Fruit fly (Drosophila melanogaster): ENCODE data around the gene CG18249.
A peak's percentile ranks its signal among the peaks of the same experiment; 100 is the strongest.

Gene CG18249

DNA sequence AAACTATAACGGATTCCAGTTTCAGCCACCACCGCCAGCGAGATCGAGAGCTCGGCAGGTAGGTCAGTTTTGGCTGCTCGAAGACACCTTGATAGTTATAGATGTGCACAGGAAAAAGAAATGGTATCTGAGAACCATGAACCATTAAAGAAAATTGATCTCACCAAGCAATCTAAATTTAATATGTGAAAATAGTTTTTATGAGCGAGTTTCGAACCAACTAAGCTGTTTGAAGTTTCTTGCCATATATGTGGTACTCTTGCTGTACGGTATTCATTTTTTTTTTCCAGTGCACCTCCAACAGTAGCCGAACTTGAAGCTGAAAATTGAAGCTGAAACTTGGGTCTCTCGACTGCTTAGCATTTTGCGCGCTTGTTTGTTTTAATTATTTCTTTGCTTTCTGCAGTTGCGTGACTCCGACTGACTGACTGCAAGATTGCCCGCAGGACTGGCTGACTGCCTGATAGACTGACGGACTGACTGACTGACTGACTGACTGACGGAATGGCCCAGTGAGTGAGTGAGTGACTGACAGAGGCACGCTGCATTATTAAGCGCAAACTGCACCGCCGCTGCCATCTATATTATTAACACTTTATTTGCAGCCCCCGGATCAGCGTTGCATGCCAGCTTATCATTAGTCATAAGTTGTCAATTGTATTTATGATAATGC is 48.3 kb upstream of the CG18249 start (continued):
- peak; percentile 98 for TF ChIP-seq CG8281 (tag; optimal IDR thresholded peaks at IDR 0.05)
- TF ChIP-seq CG32772 (GFP tag; IDR thresholded peaks at IDR 0.05) = peak; percentile 40; the same call in 1 of the 2 replicates
- TF ChIP-seq ind (GFP tag; optimal IDR thresholded peaks at IDR 0.05) = peak; percentile 24
- no peak for TF ChIP-seq CG12236 (GFP tag; optimal IDR thresholded peaks at IDR 0.05)
- peak; percentile 65 for TF ChIP-seq CG2712 (tag; optimal IDR thresholded peaks at IDR 0.05)
- peak; percentile 6 for TF ChIP-seq chn (GFP tag; optimal IDR thresholded peaks at IDR 0.05)
- no peak for TF ChIP-seq Hmr (GFP tag; optimal IDR thresholded peaks at IDR 0.05)
- TF ChIP-seq grn (GFP tag; optimal IDR thresholded peaks at IDR 0.05) = peak; percentile 11
- TF ChIP-seq CG13894 (tag; optimal IDR thresholded peaks at IDR 0.05) = no peak
- peak; percentile 31 for TF ChIP-seq CG16863 (GFP tag; optimal IDR thresholded peaks at IDR 0.05)
- TF ChIP-seq CG3995 (GFP tag; optimal IDR thresholded peaks at IDR 0.05) = no peak
- no peak for TF ChIP-seq fd3F (GFP tag; optimal IDR thresholded peaks at IDR 0.05)
- no peak for TF ChIP-seq peb (GFP tag; IDR thresholded peaks at IDR 0.05)
- TF ChIP-seq gce (GFP tag; IDR thresholded peaks at IDR 0.05) = no peak
- TF ChIP-seq CG33213 (GFP tag; optimal IDR thresholded peaks at IDR 0.05) = no peak
- peak; percentile 48 for TF ChIP-seq HLH3B (GFP tag; IDR thresholded peaks at IDR 0.05)
- TF ChIP-seq Dip3 (GFP tag; optimal IDR thresholded peaks at IDR 0.05) = no peak
- TF ChIP-seq CG11456 (GFP tag; IDR thresholded peaks at IDR 0.05) = no peak
- TF ChIP-seq aop (GFP tag; IDR thresholded peaks at IDR 0.05) = no peak
- no peak for TF ChIP-seq CG4360 (GFP tag; IDR thresholded peaks at IDR 0.05)
- TF ChIP-seq CG34422 (GFP tag; IDR thresholded peaks at IDR 0.05) = no peak
- peak; percentile 36 for TF ChIP-seq CG10654 (GFP tag; optimal IDR thresholded peaks at IDR 0.05)
- no peak for TF ChIP-seq gfzf (GFP tag; optimal IDR thresholded peaks at IDR 0.05)
- no peak for TF ChIP-seq Mrtf (GFP tag; IDR thresholded peaks at IDR 0.05)
- no peak for TF ChIP-seq Sin3A (optimal IDR thresholded peaks at IDR 0.05)
- TF ChIP-seq CG4730 (GFP tag; IDR thresholded peaks at IDR 0.05) = no peak
- no peak for TF ChIP-seq hbn (GFP tag; IDR thresholded peaks at IDR 0.05; ENCODE audit: partially characterized antibody)
- peak; percentile 42 for TF ChIP-seq CG7839 (tag; optimal IDR thresholded peaks at IDR 0.05)
- no peak for TF ChIP-seq fu2 (GFP tag; optimal IDR thresholded peaks at IDR 0.05)
- no peak for TF ChIP-seq gt (GFP tag; IDR thresholded peaks at IDR 0.05)
- TF ChIP-seq Atf3 (GFP tag; optimal IDR thresholded peaks at IDR 0.05) = no peak
- TF ChIP-seq CG30020 (tag; optimal IDR thresholded peaks at IDR 0.05) = no peak
- no peak for TF ChIP-seq zfh2 (GFP tag; optimal IDR thresholded peaks at IDR 0.05)
- TF ChIP-seq ken (GFP tag; IDR thresholded peaks at IDR 0.05) = no peak
- no peak for TF ChIP-seq wdn (GFP tag; IDR thresholded peaks at IDR 0.05)
- TF ChIP-seq Trl (optimal IDR thresholded peaks at IDR 0.05) = no peak
- peak; percentile 33 for TF ChIP-seq Trl (GFP tag; optimal IDR thresholded peaks at IDR 0.05)
- TF ChIP-seq Oli (tag; optimal IDR thresholded peaks at IDR 0.05) = peak; percentile 63
- TF ChIP-seq CG14710 (tag; optimal IDR thresholded peaks at IDR 0.05) = peak; percentile 35
- peak; percentile 42 for TF ChIP-seq CG4404 (GFP tag; IDR thresholded peaks at IDR 0.05)
- no peak for TF ChIP-seq gsb (GFP tag; IDR thresholded peaks at IDR 0.05)
- TF ChIP-seq CG13123 (GFP tag; optimal IDR thresholded peaks at IDR 0.05) = no peak
- no peak for TF ChIP-seq Atf-2 (GFP tag; optimal IDR thresholded peaks at IDR 0.05)
- TF ChIP-seq Xbp1 (GFP tag; optimal IDR thresholded peaks at IDR 0.05) = peak; percentile 46
- no peak for TF ChIP-seq h (optimal IDR thresholded peaks at IDR 0.05)
- no peak for TF ChIP-seq Gug (GFP tag; IDR thresholded peaks at IDR 0.05)
- TF ChIP-seq Bdp1 (GFP tag; optimal IDR thresholded peaks at IDR 0.05) = no peak
- no peak for TF ChIP-seq Ets97D (GFP tag; optimal IDR thresholded peaks at IDR 0.05)
- TF ChIP-seq CG7987 (GFP tag; optimal IDR thresholded peaks at IDR 0.05) = no peak
- TF ChIP-seq CG3281 (GFP tag; optimal IDR thresholded peaks at IDR 0.05) = no peak
- TF ChIP-seq sd (tag; optimal IDR thresholded peaks at IDR 0.05) = no peak
- no peak for TF ChIP-seq CG2129 (GFP tag; IDR thresholded peaks at IDR 0.05; ENCODE audit: partially characterized antibody)
- peak; percentile 31 for TF ChIP-seq CG8924 (tag; optimal IDR thresholded peaks at IDR 0.05)
